Worm (Caenorhabditis elegans) whole organism, L4 larva: ENCODE measurements around the gene C33D9.6.
A peak's percentile ranks its signal among the peaks of the same experiment; 100 is the strongest.

ENCODE experiments used
- F37D6.2 ChIP-seq: sonication (generic microtip); optimal IDR thresholded peaks from 2 replicates; lab custom pipeline; 2016; ENCODE audit warnings: mild to moderate bottlenecking, missing genetic modification characterization, missing compliant biosample characterization
- R02D3.7 ChIP-seq: fragments of 150-350 bp; sonication (generic microtip); optimal IDR thresholded peaks from 3 replicates; lab custom pipeline; 2014; ENCODE audit warnings: missing biosample characterization, missing genetic modification characterization
- ZK546.5 ChIP-seq, 2 experiments: sonication (generic microtip); optimal IDR thresholded peaks; 2 replicates each; lab custom pipeline; 2017; ENCODE audit warnings: missing biosample characterization in 2 of 2, missing genetic modification characterization in 2 of 2
- aha-1 ChIP-seq: fragments of 150-350 bp; peaks from one replicate; lab custom pipeline; 2014; ENCODE audit warnings: missing biosample characterization, missing genetic modification characterization
- arid-1 ChIP-seq: fragments of 200-800 bp; sonication (Bioruptor generic); conservative IDR thresholded peaks from 2 replicates; pipeline ENCODE4 v1.3.6; 2022; ENCODE audit warnings: missing genetic modification reagents, missing genetic modification characterization, missing compliant biosample characterization
- ceh-82 ChIP-seq: sonication (generic microtip); optimal IDR thresholded peaks from 2 replicates; lab custom pipeline; 2017; ENCODE audit warnings: missing biosample characterization, missing genetic modification characterization
- daf-16 ChIP-seq, 3 experiments: sonication (generic microtip); optimal IDR thresholded peaks; 2 replicates each; lab custom pipeline; 2016 to 2017; ENCODE audit warnings: missing genetic modification characterization in 3 of 3, missing genetic modification reagents in 3 of 3, mild to moderate bottlenecking in 2 of 3, missing compliant biosample characterization in 2 of 3, missing biosample characterization in 1 of 3, moderate library complexity in 1 of 3
- dmd-6 ChIP-seq: fragments of 200-800 bp; sonication (Bioruptor generic); IDR thresholded peaks from 2 replicates; pipeline ENCODE4 v1.3.6; 2022; ENCODE audit warnings: missing genetic modification reagents, missing genetic modification characterization, missing compliant biosample characterization
- dmd-8 ChIP-seq: fragments of 200-800 bp; sonication (Bioruptor generic); IDR thresholded peaks from 2 replicates; pipeline ENCODE4 v1.3.6; 2022; ENCODE audit warnings: missing genetic modification characterization, missing compliant biosample characterization
- dve-1 ChIP-seq: sonication (generic microtip); optimal IDR thresholded peaks from 2 replicates; lab custom pipeline; 2017; ENCODE audit warnings: antibody characterized with exemption, mild to moderate bottlenecking, missing genetic modification characterization, missing compliant biosample characterization; ENCODE audit not compliant: insufficient read depth
- egl-27 ChIP-seq: sonication (generic microtip); optimal IDR thresholded peaks from 3 replicates; lab custom pipeline; 2017; ENCODE audit warnings: missing biosample characterization, missing genetic modification reagents, missing genetic modification characterization
- hif-1 ChIP-seq, 2 experiments: sonication (generic microtip); optimal IDR thresholded peaks; 2 replicates each; lab custom pipeline; 2016 to 2017; ENCODE audit warnings: missing compliant biosample characterization in 2 of 2, missing genetic modification characterization in 2 of 2, missing genetic modification reagents in 2 of 2, missing genotype in 2 of 2, mild to moderate bottlenecking in 1 of 2
- hlh-30 ChIP-seq: sonication (generic microtip); optimal IDR thresholded peaks from 2 replicates; lab custom pipeline; 2017; ENCODE audit warnings: antibody characterized with exemption, mild to moderate bottlenecking, missing genetic modification characterization, missing compliant biosample characterization; ENCODE audit not compliant: insufficient read depth
- lin-13 ChIP-seq: fragments of 150-350 bp; optimal IDR thresholded peaks from 2 replicates; lab custom pipeline; 2014; ENCODE audit warnings: missing biosample characterization, missing genetic modification reagents, missing genetic modification characterization
- lin-29 ChIP-seq: fragments of 200-800 bp; sonication (Bioruptor generic); IDR thresholded peaks from 2 replicates; pipeline ENCODE4 v1.3.6; 2022; ENCODE audit warnings: missing genetic modification reagents, missing genetic modification characterization, missing compliant biosample characterization
- lin-38 ChIP-seq: fragments of 200-800 bp; sonication (Bioruptor generic); IDR thresholded peaks from 2 replicates; pipeline ENCODE4 v1.3.6; 2022; ENCODE audit warnings: missing genetic modification reagents, missing genetic modification characterization, missing compliant biosample characterization
- mdl-1 ChIP-seq, 2 experiments: fragments of 150-350 bp in 1 of 2; sonication (generic microtip) in 1 of 2; optimal IDR thresholded peaks; 2 replicates each; lab custom pipeline; 2014 to 2017; ENCODE audit warnings: missing biosample characterization in 2 of 2, missing genetic modification characterization in 2 of 2
- mdt-29 ChIP-seq: fragments of 200-800 bp; sonication (Bioruptor generic); IDR thresholded peaks from 2 replicates; pipeline ENCODE4 v1.3.6; 2022; ENCODE audit warnings: missing genetic modification reagents, missing genetic modification characterization, missing compliant biosample characterization
- mep-1 ChIP-seq: fragments of 150-350 bp; sonication (generic microtip); optimal IDR thresholded peaks from 3 replicates; lab custom pipeline; 2014; ENCODE audit warnings: missing biosample characterization, missing genetic modification characterization
- mxl-3 ChIP-seq: fragments of 200-800 bp; sonication (Bioruptor generic); optimal IDR thresholded peaks from 2 replicates; lab custom pipeline; 2018; ENCODE audit warnings: mild to moderate bottlenecking, missing genetic modification characterization, missing compliant biosample characterization
- nhr-10 ChIP-seq: fragments of 150-350 bp; optimal IDR thresholded peaks from 2 replicates; lab custom pipeline; 2014; ENCODE audit warnings: missing biosample characterization, missing genetic modification characterization
- nhr-11 ChIP-seq: fragments of 150-350 bp; optimal IDR thresholded peaks from 2 replicates; lab custom pipeline; 2014; ENCODE audit warnings: missing biosample characterization, missing genetic modification characterization
- nhr-25 ChIP-seq: sonication (generic microtip); optimal IDR thresholded peaks from 2 replicates; lab custom pipeline; 2017; ENCODE audit warnings: missing genetic modification characterization, mild to moderate bottlenecking, missing compliant biosample characterization, antibody characterized with exemption, moderate library complexity, borderline replicate concordance; ENCODE audit not compliant: insufficient read depth
- nhr-28 ChIP-seq: fragments of 150-350 bp; optimal IDR thresholded peaks from 2 replicates; lab custom pipeline; 2014; ENCODE audit warnings: missing biosample characterization, missing genetic modification characterization
- nhr-42 ChIP-seq: fragments of 200-800 bp; sonication (Bioruptor generic); IDR thresholded peaks from 2 replicates; pipeline ENCODE4 v1.3.6; 2022; ENCODE audit warnings: missing genetic modification characterization, missing compliant biosample characterization
- nhr-76 ChIP-seq: fragments of 150-350 bp; optimal IDR thresholded peaks from 2 replicates; lab custom pipeline; 2014; ENCODE audit warnings: missing biosample characterization, missing genetic modification characterization
- pqm-1 ChIP-seq: sonication (generic microtip); optimal IDR thresholded peaks from 2 replicates; lab custom pipeline; 2017; ENCODE audit warnings: missing biosample characterization, missing genetic modification characterization
- sdz-12 ChIP-seq: fragments of 200-800 bp; sonication (Bioruptor generic); optimal IDR thresholded peaks from 2 replicates; lab custom pipeline; 2018; ENCODE audit warnings: mild to moderate bottlenecking, missing genetic modification characterization, missing compliant biosample characterization
- set-16 ChIP-seq: fragments of 200-800 bp; sonication (Bioruptor generic); IDR thresholded peaks from 2 replicates; pipeline ENCODE4 v1.3.6; 2022; ENCODE audit warnings: missing genetic modification reagents, missing genetic modification characterization, missing compliant biosample characterization
- snpc-1.2 ChIP-seq: fragments of 200-800 bp; sonication (Bioruptor generic); IDR thresholded peaks from 2 replicates; pipeline ENCODE4 v1.3.6; 2022; ENCODE audit warnings: missing genetic modification reagents, missing genetic modification characterization, missing compliant biosample characterization
- snpc-4 ChIP-seq: fragments of 150-350 bp; optimal IDR thresholded peaks from 2 replicates; lab custom pipeline; 2014; ENCODE audit warnings: missing biosample characterization, missing genetic modification characterization
- spr-1 ChIP-seq: sonication (generic microtip); optimal IDR thresholded peaks from 2 replicates; lab custom pipeline; 2016; ENCODE audit warnings: mild to moderate bottlenecking, missing genetic modification characterization, missing compliant biosample characterization
- unc-62 ChIP-seq, 3 experiments: fragments of 150-350 bp in 1 of 3; sonication (generic microtip); optimal IDR thresholded peaks in 2 of 3; peaks in 1 of 3; 1 replicate in 1 of 3; 2 replicates in 2 of 3; lab custom pipeline; 2014 to 2017; ENCODE audit warnings: missing biosample characterization in 3 of 3, missing genetic modification characterization in 3 of 3, missing genetic modification reagents in 3 of 3, missing genotype in 1 of 3

The C33D9.6 gene

DNA sequence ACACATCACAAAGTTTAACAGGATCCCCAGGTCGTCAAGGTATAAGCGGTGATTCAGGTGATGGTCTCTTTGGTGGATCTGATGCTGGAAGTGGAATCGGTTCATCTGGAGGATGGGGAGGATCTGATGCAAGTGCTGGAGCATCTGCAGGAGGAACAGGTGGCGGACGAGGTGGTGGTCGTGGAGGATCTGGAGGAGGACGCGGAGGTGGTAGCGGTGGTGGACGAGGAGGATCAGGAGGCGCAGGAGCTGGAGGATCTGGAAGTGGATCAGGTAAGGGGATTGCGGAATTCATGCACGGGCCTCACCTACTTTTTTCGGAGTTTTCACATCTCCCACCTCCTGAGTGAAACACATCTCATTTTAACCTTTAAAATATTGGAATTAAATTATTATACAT, 38.7 kb upstream of the C33D9.6 start:
- TF ChIP-seq dmd-6 (no peak), mep-1 (tag; lab: Kevin White, UChicago) (no peak), sdz-12 (GFP tag; lab: Kevin White, UChicago) (no peak), dmd-8 (GFP tag; lab: Robert Waterston, UW) (0 out of 2 replicates have a peak, but pooled peaks have one; percentile 7), set-16 (peak; percentile 93; the same call in 1 of the 2 replicates), mdl-1 (tag; optimal IDR thresholded peaks at IDR 0.05; lab: Kevin White, UChicago) (no peak), nhr-10 (no peak), spr-1 (no peak), nhr-28 (no peak), mdt-29 (GFP tag; lab: Robert Waterston, UW) (no peak), nhr-42 (no peak), unc-62 (GFP tag; optimal IDR thresholded peaks at IDR 0.05 in 1 of 2; lab: Kevin White, UChicago) (no peak), unc-62 (tag; optimal IDR thresholded peaks at IDR 0.05; lab: Kevin White, UChicago) (no peak), ceh-82 (tag; lab: Kevin White, UChicago) (no peak), lin-38 (GFP tag; lab: Robert Waterston, UW) (no peak), ZK546.5 (tag; optimal IDR thresholded peaks at IDR 0.05; lab: Kevin White, UChicago) (no peak)

- TF ChIP-seq set-16 (no peak), dmd-6 (no peak), mdl-1 (tag; optimal IDR thresholded peaks at IDR 0.05; lab: Kevin White, UChicago) (no peak), arid-1 (GFP tag; lab: Robert Waterston, UW) (no peak), hif-1 (tag; optimal IDR thresholded peaks at IDR 0.05; lab: Kevin White, UChicago) (no peak), nhr-25 (tag; lab: Kevin White, UChicago) (no peak), mxl-3 (GFP tag; lab: Kevin White, UChicago) (no peak), snpc-1.2 (GFP tag; lab: Robert Waterston, UW) (no peak), lin-13 (GFP tag; lab: Kevin White, UChicago) (no peak), sdz-12 (GFP tag; lab: Kevin White, UChicago) (no peak), nhr-10 (no peak)
Measured at ce11 chrIV:8816029-8816428, 38.1 kb upstream of the C33D9.6 start, which contains the start of gene grsp-2. Gene grsp-2, plus strand, starts transcription at chrIV:8816329.

- TF ChIP-seq hlh-30 (tag; lab: Kevin White, UChicago) (peak; percentile 0), nhr-28 (peak; percentile 75), lin-29 (GFP tag; lab: Robert Waterston, UW) (no peak), nhr-76 (tag; lab: Kevin White, UChicago) (no peak)
- TF ChIP-seq, all 104 proteins: peak for 2
Measured at ce11 chrIV:8815162-8815561, 37.2 kb upstream of the C33D9.6 start.

DNA sequence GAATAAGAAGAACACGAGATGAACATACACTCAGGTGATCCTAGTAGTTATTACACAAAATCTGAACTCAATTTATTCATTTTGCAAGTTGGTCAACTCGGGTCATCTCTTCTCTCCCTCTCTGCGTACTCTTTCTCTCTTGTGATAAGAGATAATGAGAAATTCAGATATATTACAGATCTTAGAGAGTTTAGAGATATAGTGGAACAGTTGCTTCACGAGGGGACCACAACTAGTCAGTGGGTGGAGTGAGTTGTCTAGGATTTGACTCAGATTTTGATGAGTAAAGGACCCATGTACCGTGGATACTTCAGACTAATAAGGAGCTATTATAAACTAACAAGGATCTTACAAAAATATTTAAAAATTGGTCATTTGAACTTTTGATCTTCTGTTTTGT, 35.7 kb upstream of the C33D9.6 start, which contains the start of gene exc-5:
TSS of gene exc-5 (minus strand) at position 57 of the 400 bp plus-strand sequence.
- TF ChIP-seq aha-1 (tag; lab: Kevin White, UChicago) (peak; percentile 72), snpc-4 (tag; lab: Kevin White, UChicago) (no peak), nhr-11 (tag; lab: Kevin White, UChicago) (peak; percentile 8)

ce11 chrIV:8807327-8807726, 29.4 kb upstream of the C33D9.6 start:
- TF ChIP-seq egl-27 (tag; lab: Kevin White, UChicago): no peak
- TF ChIP-seq dve-1: peak; percentile 48
- no peak for TF ChIP-seq daf-16 (GFP tag; optimal IDR thresholded peaks at IDR 0.05; lab: Kevin White, UChicago)
- peak; percentile 51 for TF ChIP-seq daf-16 (tag; optimal IDR thresholded peaks at IDR 0.05; lab: Kevin White, UChicago)
- TF ChIP-seq R02D3.7 (tag; lab: Kevin White, UChicago): no peak
- TF ChIP-seq nhr-28: peak; percentile 1
- peak; percentile 9 for TF ChIP-seq pqm-1 (tag; lab: Kevin White, UChicago)
- TF ChIP-seq F37D6.2 (tag; lab: Kevin White, UChicago): no peak
- TF ChIP-seq, all 104 proteins: peak for 4
